Fruit fly (Drosophila melanogaster): ENCODE measurements around the gene CG34161.

The CG34161 gene

DNA sequence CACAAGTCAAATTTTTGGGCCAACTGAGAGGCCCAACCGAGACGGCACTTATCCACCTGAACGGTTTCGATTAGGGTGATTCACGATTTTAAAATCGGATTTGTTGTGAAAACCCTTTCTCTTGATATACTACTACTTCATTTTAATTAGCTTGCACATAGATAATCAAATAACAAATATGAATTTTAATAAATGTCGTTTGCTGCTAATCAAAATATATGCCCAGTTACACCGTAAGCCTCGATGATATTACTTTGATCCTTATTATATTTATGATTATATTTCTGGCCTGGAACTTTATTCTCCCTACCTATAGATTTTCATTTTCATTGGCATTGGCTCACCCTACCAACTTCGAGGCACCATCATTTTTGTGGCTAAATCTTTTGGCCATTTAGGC lies 34.4 kb upstream of the CG34161 start:
- no peak for TF ChIP-seq ham (GFP tag; IDR thresholded peaks at IDR 0.05)
- no peak for TF ChIP-seq CG7786 (GFP tag; optimal IDR thresholded peaks at IDR 0.05)
- no peak for TF ChIP-seq dm (GFP tag; optimal IDR thresholded peaks at IDR 0.05)
- TF ChIP-seq dmrt99B (tag; optimal IDR thresholded peaks at IDR 0.05) = peak; percentile 41
- no peak for TF ChIP-seq CG11398 (GFP tag; optimal IDR thresholded peaks at IDR 0.05)
- TF ChIP-seq CG17912 (GFP tag; optimal IDR thresholded peaks at IDR 0.05) = no peak
- peak; percentile 16 for TF ChIP-seq phol (tag; optimal IDR thresholded peaks at IDR 0.05)
- peak; percentile 9 for TF ChIP-seq Sox102F (GFP tag; optimal IDR thresholded peaks at IDR 0.05)
- no peak for TF ChIP-seq Asciz (GFP tag; optimal IDR thresholded peaks at IDR 0.05)
- no peak for TF ChIP-seq CG16813 (GFP tag; IDR thresholded peaks at IDR 0.05; ENCODE audit: partially characterized antibody)
- no peak for TF ChIP-seq CG7271 (tag; optimal IDR thresholded peaks at IDR 0.05)
- TF ChIP-seq CG13424 (tag; optimal IDR thresholded peaks at IDR 0.05) = peak; percentile 36
- TF ChIP-seq HLHmδ (GFP tag; optimal IDR thresholded peaks at IDR 0.05) = no peak
- TF ChIP-seq ara (GFP tag; IDR thresholded peaks at IDR 0.05) = no peak
- TF ChIP-seq lab (GFP tag; optimal IDR thresholded peaks at IDR 0.05) = no peak
- TF ChIP-seq CG2116 (GFP tag; optimal IDR thresholded peaks at IDR 0.05) = no peak
- peak; percentile 14 for TF ChIP-seq grau (tag; optimal IDR thresholded peaks at IDR 0.05)
- TF ChIP-seq Adf1 (GFP tag; IDR thresholded peaks at IDR 0.05) = no peak
- TF ChIP-seq CG42726 (GFP tag; IDR thresholded peaks at IDR 0.05; ENCODE audit: partially characterized antibody) = no peak
- TF ChIP-seq tap (tag; optimal IDR thresholded peaks at IDR 0.05) = no peak
- TF ChIP-seq caup (GFP tag; optimal IDR thresholded peaks at IDR 0.05; ENCODE audit: severe bottlenecking) = no peak
- no peak for TF ChIP-seq kay (GFP tag; optimal IDR thresholded peaks at IDR 0.05)
- no peak for TF ChIP-seq CG7357 (GFP tag; IDR thresholded peaks at IDR 0.05)
- TF ChIP-seq Hr51 (GFP tag; optimal IDR thresholded peaks at IDR 0.05) = peak in 1 of 2 experiments; percentile 34
- no peak for TF ChIP-seq wor (GFP tag; IDR thresholded peaks at IDR 0.05)
- TF ChIP-seq gem (tag; optimal IDR thresholded peaks at IDR 0.05) = peak; percentile 34
- TF ChIP-seq sim (GFP tag; IDR thresholded peaks at IDR 0.05) = no peak
- TF ChIP-seq CG2889 (GFP tag; IDR thresholded peaks at IDR 0.05) = no peak
- TF ChIP-seq CoRest (tag; optimal IDR thresholded peaks at IDR 0.05) = peak; percentile 1
- no peak for TF ChIP-seq bigmax (GFP tag; optimal IDR thresholded peaks at IDR 0.05)
- no peak for TF ChIP-seq CG17328 (GFP tag; IDR thresholded peaks at IDR 0.05)
- 0 out of 3 replicates have a peak, but pooled peaks have one; percentile 25 for TF ChIP-seq so (GFP tag; IDR thresholded peaks at IDR 0.05)
- TF ChIP-seq Hr39 (optimal IDR thresholded peaks at IDR 0.05) = no peak
- TF ChIP-seq CG3281 (GFP tag; optimal IDR thresholded peaks at IDR 0.05) = no peak
- TF ChIP-seq inv (GFP tag; IDR thresholded peaks at IDR 0.05; ENCODE audit: partially characterized antibody) = no peak
- no peak for TF ChIP-seq tup (GFP tag; optimal IDR thresholded peaks at IDR 0.05)
- no peak for TF ChIP-seq CG1792 (GFP tag; optimal IDR thresholded peaks at IDR 0.05)
- no peak for TF ChIP-seq E2f1 (GFP tag; IDR thresholded peaks at IDR 0.05)
- no peak for TF ChIP-seq hkb (optimal IDR thresholded peaks at IDR 0.05)
- no peak; the same call in 1 of the 2 replicates for TF ChIP-seq hkb (GFP tag; IDR thresholded peaks at IDR 0.05)
- TF ChIP-seq ewg (GFP tag; optimal IDR thresholded peaks at IDR 0.05) = no peak
- TF ChIP-seq Deaf1 (tag; optimal IDR thresholded peaks at IDR 0.05) = no peak
- TF ChIP-seq tin (GFP tag; optimal IDR thresholded peaks at IDR 0.05) = no peak
- peak; percentile 16 for TF ChIP-seq CG2712 (tag; optimal IDR thresholded peaks at IDR 0.05)
- peak; percentile 0 for TF ChIP-seq Med (GFP tag)
- no peak for TF ChIP-seq CG11093 (GFP tag; IDR thresholded peaks at IDR 0.05)
- peak; percentile 5 for TF ChIP-seq CG11504 (tag; optimal IDR thresholded peaks at IDR 0.05)
- TF ChIP-seq eve (GFP tag; optimal IDR thresholded peaks at IDR 0.05) = no peak
- peak; percentile 8; the same call in 1 of the 2 replicates for TF ChIP-seq E2f2 (GFP tag; IDR thresholded peaks at IDR 0.05)
- no peak for TF ChIP-seq sna (GFP tag; IDR thresholded peaks at IDR 0.05; ENCODE audit: partially characterized antibody)
- TF ChIP-seq ranshi (GFP tag; IDR thresholded peaks at IDR 0.05) = no peak
- no peak for TF ChIP-seq seq (GFP tag; IDR thresholded peaks at IDR 0.05)

All from whole organism, embryonic.